Worm (Caenorhabditis elegans) whole organism, early embryonic: ENCODE measurements around the gene F16B4.7.

Experiments used
- B0310.2 ChIP-seq: sonication (generic microtip); optimal IDR thresholded peaks from 2 replicates; lab custom pipeline; 2016; ENCODE audit warnings: mild to moderate bottlenecking, missing genetic modification characterization, missing compliant biosample characterization
- F13C5.2 ChIP-seq: sonication (generic microtip); optimal IDR thresholded peaks from 2 replicates; lab custom pipeline; 2017; ENCODE audit warnings: mild to moderate bottlenecking, missing genetic modification characterization, inconsistent platforms, missing compliant biosample characterization
- aly-1 ChIP-seq: sonication (generic microtip); optimal IDR thresholded peaks from 2 replicates; lab custom pipeline; 2016; ENCODE audit warnings: missing genetic modification characterization, missing compliant biosample characterization
- ama-1 ChIP-seq: fragments of 150-350 bp; optimal IDR thresholded peaks from 2 replicates; lab custom pipeline; 2014
- ceh-13 ChIP-seq: fragments of 200-800 bp; sonication (Bioruptor generic); optimal IDR thresholded peaks from 2 replicates; lab custom pipeline; 2018; ENCODE audit warnings: mild to moderate bottlenecking, missing genetic modification characterization, missing compliant biosample characterization
- ceh-36 ChIP-seq: sonication (generic microtip); optimal IDR thresholded peaks from 2 replicates; lab custom pipeline; 2016; ENCODE audit warnings: missing genetic modification characterization, inconsistent platforms, missing compliant biosample characterization
- ets-7 ChIP-seq: sonication (generic microtip); optimal IDR thresholded peaks from 2 replicates; lab custom pipeline; 2016; ENCODE audit warnings: missing genotype, missing genetic modification characterization, missing compliant biosample characterization
- flt-1 ChIP-seq: fragments of 200-800 bp; sonication (Bioruptor generic); IDR thresholded peaks from 2 replicates; pipeline ENCODE4 v1.3.6; 2022; ENCODE audit warnings: missing genetic modification characterization, missing compliant biosample characterization
- hmbx-1 ChIP-seq: sonication (generic microtip); optimal IDR thresholded peaks from 2 replicates; lab custom pipeline; 2016; ENCODE audit warnings: mild to moderate bottlenecking, missing genetic modification characterization, missing compliant biosample characterization
- hmg-4 ChIP-seq: fragments of 200-800 bp; sonication (Bioruptor generic); optimal IDR thresholded peaks from 2 replicates; lab custom pipeline; 2018; ENCODE audit warnings: mild to moderate bottlenecking, missing genetic modification characterization, missing compliant biosample characterization
- hnd-1 ChIP-seq: sonication (generic microtip); optimal IDR thresholded peaks from 2 replicates; lab custom pipeline; 2016; ENCODE audit warnings: missing genetic modification characterization, missing compliant biosample characterization
- pes-1 ChIP-seq: fragments of 200-800 bp; sonication (Bioruptor generic); IDR thresholded peaks from 2 replicates; pipeline ENCODE4 v1.3.6; 2022; ENCODE audit warnings: missing genetic modification reagents, missing genetic modification characterization, missing compliant biosample characterization
- scrt-1 ChIP-seq: fragments of 200-800 bp; sonication (Bioruptor generic); IDR thresholded peaks from 2 replicates; pipeline ENCODE4 v1.3.6; 2022; ENCODE audit warnings: missing genetic modification characterization, missing compliant biosample characterization
- sea-1 ChIP-seq: fragments of 200-800 bp; sonication (Bioruptor generic); conservative IDR thresholded peaks from 2 replicates; pipeline ENCODE4 v1.3.6; 2022; ENCODE audit warnings: missing genetic modification characterization, missing compliant biosample characterization
- tbx-11 ChIP-seq: fragments of 200-800 bp; sonication (Bioruptor generic); IDR thresholded peaks from 2 replicates; pipeline ENCODE4 v1.3.6; 2022; ENCODE audit warnings: missing genetic modification characterization, missing compliant biosample characterization
- tbx-37 ChIP-seq: fragments of 200-800 bp; sonication (Bioruptor generic); conservative IDR thresholded peaks from 2 replicates; pipeline ENCODE4 v1.3.6; 2022; ENCODE audit warnings: missing genetic modification reagents, missing genetic modification characterization, missing compliant biosample characterization
- tra-4 ChIP-seq: sonication (generic microtip); optimal IDR thresholded peaks from 2 replicates; lab custom pipeline; 2017; ENCODE audit warnings: missing genetic modification characterization, missing compliant biosample characterization

Gene F16B4.7

DNA sequence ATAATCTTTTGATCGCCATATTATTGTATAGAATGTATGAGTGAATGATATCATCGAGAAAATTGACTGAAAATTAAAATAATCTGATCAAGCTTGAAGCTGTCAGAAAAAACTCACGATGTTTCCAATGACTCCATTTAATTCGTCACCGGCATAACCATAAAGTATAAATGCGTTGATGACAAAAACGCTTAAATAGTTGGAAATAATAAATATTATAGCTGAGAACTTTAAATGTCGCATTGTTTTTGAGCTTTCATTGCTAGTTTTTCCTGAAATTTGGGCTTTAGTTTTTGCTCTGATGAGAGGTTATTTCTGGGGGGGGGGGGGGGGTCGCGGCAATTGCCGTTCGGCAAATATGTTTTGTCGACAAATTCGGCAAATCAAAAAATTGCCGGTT lies 34.4 kb upstream of the F16B4.7 start:
- TF ChIP-seq hmg-4 (GFP tag; lab: Kevin White, UChicago) = no peak
- no peak for TF ChIP-seq hnd-1
- no peak for TF ChIP-seq scrt-1
- TF ChIP-seq flt-1 = no peak
- TF ChIP-seq tbx-11 (GFP tag; lab: Robert Waterston, UW) = no peak
- TF ChIP-seq ceh-13 (GFP tag; lab: Kevin White, UChicago) = no peak
- no peak for TF ChIP-seq B0310.2 (tag; lab: Kevin White, UChicago)
- no peak for TF ChIP-seq hmbx-1 (tag; lab: Kevin White, UChicago)
- no peak for TF ChIP-seq tra-4 (tag; lab: Kevin White, UChicago)
- no peak for TF ChIP-seq sea-1 (GFP tag; lab: Robert Waterston, UW)
- no peak for TF ChIP-seq tbx-37 (GFP tag; lab: Robert Waterston, UW)
- TF ChIP-seq ama-1 = no peak
- TF ChIP-seq ets-7 (tag; lab: Kevin White, UChicago) = no peak

DNA sequence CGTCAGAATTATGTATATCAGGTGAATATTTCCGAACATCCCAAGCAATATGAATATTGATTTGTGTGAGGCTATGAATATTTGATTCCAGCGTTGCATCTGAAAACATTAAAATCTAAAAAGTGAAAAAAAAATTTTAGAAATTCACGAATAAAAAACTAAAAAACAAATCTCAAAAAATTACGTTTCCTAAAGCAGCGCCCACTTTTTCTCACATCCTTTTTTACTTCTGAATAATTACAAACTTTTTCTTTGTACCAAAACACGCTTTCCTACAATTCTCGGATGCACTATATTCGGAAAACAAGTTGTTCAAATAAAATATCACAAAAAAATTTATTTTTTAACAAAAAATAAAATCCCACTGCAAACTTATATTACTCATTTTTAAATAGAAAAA lies 32.5 kb upstream of the F16B4.7 start, which contains the start of gene srsx-8:
srsx-8 (minus strand) TSS at position 101 of the 400 bp plus-strand sequence.
- TF ChIP-seq F13C5.2 = no peak
- TF ChIP-seq ets-7 (tag; lab: Kevin White, UChicago) = no peak
- TF ChIP-seq ama-1 = no peak
- no peak for TF ChIP-seq flt-1
- no peak for TF ChIP-seq tbx-37 (GFP tag; lab: Robert Waterston, UW)
- TF ChIP-seq tbx-11 (GFP tag; lab: Robert Waterston, UW) = no peak
- TF ChIP-seq pes-1 (GFP tag; lab: Robert Waterston, UW) = no peak
- TF ChIP-seq hmg-4 (GFP tag; lab: Kevin White, UChicago) = no peak
- TF ChIP-seq scrt-1 = no peak
- no peak for TF ChIP-seq B0310.2 (tag; lab: Kevin White, UChicago)
- no peak for TF ChIP-seq ceh-13 (GFP tag; lab: Kevin White, UChicago)
- no peak for TF ChIP-seq ceh-36

DNA sequence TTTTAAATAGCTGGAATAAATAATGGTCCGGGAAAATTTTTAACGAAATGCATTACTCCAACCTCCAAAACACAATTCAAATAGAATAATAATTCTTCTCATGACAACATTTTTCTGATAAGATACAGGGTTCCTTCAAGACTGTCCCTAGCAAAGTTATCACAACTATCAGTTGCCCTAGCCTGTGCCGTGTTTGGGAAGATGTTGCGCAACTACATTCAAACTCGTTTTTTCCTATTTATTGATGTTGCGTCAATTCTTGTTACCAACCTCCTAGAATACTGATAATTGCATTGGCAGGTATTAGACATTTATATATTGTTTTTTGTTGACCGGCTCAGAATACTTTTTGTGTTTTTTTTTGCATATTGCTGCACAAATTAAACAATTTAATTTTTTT lies 30.4 kb upstream of the F16B4.7 start:
- TF ChIP-seq B0310.2 (tag; lab: Kevin White, UChicago) = no peak
- TF ChIP-seq aly-1 (tag; lab: Kevin White, UChicago) = no peak
- TF ChIP-seq tra-4 (tag; lab: Kevin White, UChicago) = no peak
- no peak for TF ChIP-seq ceh-13 (GFP tag; lab: Kevin White, UChicago)
- TF ChIP-seq scrt-1 = no peak
- no peak for TF ChIP-seq pes-1 (GFP tag; lab: Robert Waterston, UW)
- TF ChIP-seq tbx-37 (GFP tag; lab: Robert Waterston, UW) = no peak
- no peak for TF ChIP-seq sea-1 (GFP tag; lab: Robert Waterston, UW)
- no peak for TF ChIP-seq tbx-11 (GFP tag; lab: Robert Waterston, UW)
- TF ChIP-seq ama-1 = no peak
- no peak for TF ChIP-seq hmbx-1 (tag; lab: Kevin White, UChicago)
- no peak for TF ChIP-seq hmg-4 (GFP tag; lab: Kevin White, UChicago)
- TF ChIP-seq hnd-1 = no peak
- TF ChIP-seq F13C5.2 = no peak
- no peak for TF ChIP-seq ets-7 (tag; lab: Kevin White, UChicago)
- TF ChIP-seq ceh-36 = no peak

DNA sequence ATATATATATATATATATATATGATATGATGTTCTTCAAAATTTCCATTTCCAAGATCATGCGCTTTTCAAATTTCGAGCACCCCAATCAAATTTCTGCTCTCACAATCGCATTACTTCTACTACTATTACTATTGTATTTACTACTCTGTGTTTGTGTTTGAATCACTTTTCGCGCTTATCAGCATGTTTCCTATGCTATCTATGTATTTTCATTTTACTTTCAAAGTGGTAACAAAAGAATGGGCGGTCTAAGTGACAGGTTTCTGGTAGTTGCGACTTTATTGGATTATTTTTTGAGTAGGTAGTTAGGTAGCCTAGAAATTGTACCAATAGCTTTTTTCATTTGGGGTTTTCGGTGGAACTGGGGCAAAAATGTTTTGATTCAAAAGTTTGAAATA lies 27.4 kb upstream of the F16B4.7 start:
- TF ChIP-seq ets-7 (tag; lab: Kevin White, UChicago) (no peak), hmbx-1 (tag; lab: Kevin White, UChicago) (no peak), scrt-1 (no peak), flt-1 (no peak), B0310.2 (tag; lab: Kevin White, UChicago) (no peak), tra-4 (tag; lab: Kevin White, UChicago) (no peak), hmg-4 (GFP tag; lab: Kevin White, UChicago) (no peak), ceh-36 (no peak), sea-1 (GFP tag; lab: Robert Waterston, UW) (no peak), tbx-37 (GFP tag; lab: Robert Waterston, UW) (no peak), ama-1 (no peak), aly-1 (tag; lab: Kevin White, UChicago) (no peak), pes-1 (GFP tag; lab: Robert Waterston, UW) (no peak), ceh-13 (GFP tag; lab: Kevin White, UChicago) (no peak), hnd-1 (no peak)

DNA sequence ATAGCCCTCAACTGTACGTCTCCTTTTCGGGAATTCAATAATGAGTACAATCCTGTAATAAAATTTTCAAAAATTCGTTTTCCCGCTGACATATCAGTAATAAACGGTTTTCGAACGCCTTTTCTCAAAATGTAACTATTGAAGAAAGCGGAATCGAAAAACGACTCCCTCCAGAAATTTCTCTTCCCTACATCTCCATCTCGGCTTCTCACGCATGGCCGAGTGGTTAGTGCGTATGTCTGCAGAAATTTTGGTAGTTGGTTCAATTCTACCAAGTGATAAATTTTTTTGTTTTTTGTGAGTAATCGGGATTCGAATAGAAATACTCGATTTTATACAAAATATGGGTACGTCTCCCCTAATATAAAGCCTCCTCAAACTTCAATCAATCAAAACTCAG lies 24.3 kb upstream of the F16B4.7 start:
- TF ChIP-seq pes-1 (GFP tag; lab: Robert Waterston, UW) (peak; percentile 82), flt-1 (peak; percentile 70), sea-1 (GFP tag; lab: Robert Waterston, UW) (peak; percentile 71; the same call in 1 of the 2 replicates), scrt-1 (peak; percentile 86), tbx-37 (GFP tag; lab: Robert Waterston, UW) (peak; percentile 91), tbx-11 (GFP tag; lab: Robert Waterston, UW) (peak; percentile 82)

DNA sequence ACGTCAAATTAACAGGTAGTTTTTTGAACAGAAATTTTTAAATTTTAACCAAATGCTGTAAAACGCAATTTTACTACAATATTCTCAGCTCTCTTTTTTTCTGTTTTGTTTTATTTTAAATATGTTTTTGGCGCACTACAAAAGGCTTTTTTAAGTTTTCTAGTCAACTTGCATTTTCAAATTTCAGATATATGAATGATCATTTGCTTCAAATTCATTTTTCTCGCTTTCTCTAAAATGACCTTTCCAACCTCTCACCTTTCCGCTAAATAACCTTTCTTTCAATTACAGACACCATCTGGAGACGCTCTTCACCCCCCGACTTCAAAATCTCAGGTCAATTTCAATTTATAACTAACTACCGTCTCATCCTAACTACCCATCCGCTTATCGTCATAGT lies 18.7 kb upstream of the F16B4.7 start, which contains the start of gene cdc-25.2:
cdc-25.2 (plus strand) TSS at position 301 of the 400 bp plus-strand sequence.
- TF ChIP-seq aly-1 (tag; lab: Kevin White, UChicago) (no peak), scrt-1 (no peak), tra-4 (tag; lab: Kevin White, UChicago) (no peak), ceh-36 (no peak), tbx-11 (GFP tag; lab: Robert Waterston, UW) (no peak), flt-1 (no peak), ets-7 (tag; lab: Kevin White, UChicago) (no peak), sea-1 (GFP tag; lab: Robert Waterston, UW) (no peak), hmbx-1 (tag; lab: Kevin White, UChicago) (no peak), tbx-37 (GFP tag; lab: Robert Waterston, UW) (no peak), F13C5.2 (no peak), ceh-13 (GFP tag; lab: Kevin White, UChicago) (no peak), B0310.2 (tag; lab: Kevin White, UChicago) (no peak), hnd-1 (no peak), hmg-4 (GFP tag; lab: Kevin White, UChicago) (no peak), ama-1 (no peak)

DNA sequence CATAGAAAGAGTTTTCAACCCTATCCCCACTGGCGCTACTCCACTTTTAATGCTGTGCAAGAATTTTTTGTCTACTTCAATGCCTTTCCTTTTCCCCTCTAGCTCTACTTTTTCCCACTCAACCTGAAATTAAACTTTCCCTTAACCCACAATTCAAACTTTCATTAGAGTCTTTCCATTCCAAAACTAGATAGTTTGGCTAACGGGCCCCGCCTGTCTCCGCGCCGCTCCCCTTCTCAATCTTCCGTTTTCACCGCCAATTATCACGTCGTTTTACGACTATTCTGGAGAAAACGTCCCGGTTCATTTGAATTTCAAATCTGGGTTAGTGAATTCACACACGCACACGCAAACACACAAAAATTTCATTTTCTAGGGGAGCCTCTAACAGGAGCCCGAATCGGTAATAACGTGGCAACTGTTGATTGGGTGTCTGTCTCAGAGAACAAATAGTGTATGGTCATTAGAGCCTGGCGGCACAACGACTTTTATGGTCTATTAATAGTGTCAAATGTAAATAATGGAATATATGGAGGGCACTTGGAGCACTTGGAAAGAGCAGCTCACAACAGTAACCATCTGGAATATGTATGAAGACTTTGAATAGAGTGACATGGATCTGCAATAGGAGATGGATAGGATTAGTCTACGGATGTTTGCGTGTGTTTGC lies 15.6 kb upstream of the F16B4.7 start:
- no peak for TF ChIP-seq tra-4 (tag; lab: Kevin White, UChicago)
- TF ChIP-seq tbx-37 (GFP tag; lab: Robert Waterston, UW) = no peak
- 0 out of 2 replicates have a peak, but pooled peaks have one; percentile 56 for TF ChIP-seq scrt-1
- no peak for TF ChIP-seq hnd-1
